Worm (Caenorhabditis elegans) whole organism, L1 larva: ENCODE data around the gene dpf-6.

Experiments
- C04F5.9 ChIP-seq: sonication (generic microtip); optimal IDR thresholded peaks from 2 replicates; lab custom pipeline; 2016; ENCODE audit warnings: missing genetic modification characterization, missing compliant biosample characterization
- C16A3.4 ChIP-seq: fragments of 150-350 bp; optimal IDR thresholded peaks from 2 replicates; lab custom pipeline; 2014; ENCODE audit warnings: missing biosample characterization, missing genetic modification characterization
- aha-1 ChIP-seq: fragments of 150-350 bp; optimal IDR thresholded peaks from 2 replicates; lab custom pipeline; 2014; ENCODE audit warnings: missing biosample characterization, missing genetic modification characterization
- alr-1 ChIP-seq: fragments of 200-800 bp; sonication (Bioruptor generic); optimal IDR thresholded peaks from 2 replicates; lab custom pipeline; 2018; ENCODE audit warnings: borderline replicate concordance, mild to moderate bottlenecking, missing genetic modification characterization, missing compliant biosample characterization
- aly-2 ChIP-seq: fragments of 150-350 bp; optimal IDR thresholded peaks from 2 replicates; lab custom pipeline; 2014; ENCODE audit warnings: missing biosample characterization, missing genetic modification characterization
- ceh-82 ChIP-seq, 3 experiments: fragments of 150-350 bp in 1 of 3; sonication (generic microtip) in 2 of 3; optimal IDR thresholded peaks; 2 replicates each; lab custom pipeline; 2014 to 2017; ENCODE audit warnings: missing biosample characterization in 3 of 3, missing genetic modification characterization in 3 of 3
- ceh-88 ChIP-seq: fragments of 200-800 bp; sonication (Bioruptor generic); IDR thresholded peaks from 2 replicates; pipeline ENCODE4 v1.3.6; 2022; ENCODE audit warnings: missing genetic modification characterization, missing compliant biosample characterization
- ceh-90 ChIP-seq: sonication (generic microtip); optimal IDR thresholded peaks from 2 replicates; lab custom pipeline; 2016; ENCODE audit warnings: missing genetic modification characterization, missing compliant biosample characterization
- efl-3 ChIP-seq: fragments of 200-800 bp; sonication (Bioruptor generic); optimal IDR thresholded peaks from 2 replicates; lab custom pipeline; 2018; ENCODE audit warnings: mild to moderate bottlenecking, missing genetic modification characterization, missing compliant biosample characterization
- egl-13 ChIP-seq: sonication (generic microtip); optimal IDR thresholded peaks from 2 replicates; lab custom pipeline; 2016; ENCODE audit warnings: missing genotype, missing genetic modification reagents, missing genetic modification characterization, missing compliant biosample characterization
- grh-1 ChIP-seq: fragments of 200-800 bp; sonication (Bioruptor generic); IDR thresholded peaks from 2 replicates; pipeline ENCODE4 v1.3.6; 2022; ENCODE audit warnings: missing genetic modification reagents, missing genetic modification characterization, missing compliant biosample characterization
- hlh-4 ChIP-seq: sonication (generic microtip); optimal IDR thresholded peaks from 2 replicates; lab custom pipeline; 2016; ENCODE audit warnings: mild to moderate bottlenecking, missing genetic modification characterization, missing compliant biosample characterization
- hpl-2 ChIP-seq: fragments of 150-350 bp; optimal IDR thresholded peaks from 2 replicates; lab custom pipeline; 2014; ENCODE audit warnings: missing biosample characterization, missing genetic modification reagents, missing genetic modification characterization
- isw-1 ChIP-seq: fragments of 200-800 bp; sonication (Bioruptor generic); IDR thresholded peaks from 2 replicates; pipeline ENCODE4 v1.3.6; 2022; ENCODE audit warnings: missing genetic modification characterization, missing compliant biosample characterization
- lin-13 ChIP-seq: fragments of 150-350 bp; optimal IDR thresholded peaks from 2 replicates; lab custom pipeline; 2014; ENCODE audit warnings: missing biosample characterization, missing genetic modification reagents, missing genetic modification characterization
- lin-39 ChIP-seq: fragments of 150-350 bp; optimal IDR thresholded peaks from 2 replicates; lab custom pipeline; 2014; ENCODE audit warnings: missing biosample characterization, missing genetic modification reagents, missing genetic modification characterization
- lir-3 ChIP-seq: sonication (generic microtip); optimal IDR thresholded peaks from 2 replicates; lab custom pipeline; 2016; ENCODE audit warnings: mild to moderate bottlenecking, missing genetic modification characterization, moderate library complexity, missing compliant biosample characterization; ENCODE audit not compliant: poor library complexity
- lsy-2 ChIP-seq, 2 experiments: fragments of 150-350 bp; optimal IDR thresholded peaks; 2 replicates each; lab custom pipeline; 2014; ENCODE audit warnings: missing biosample characterization in 2 of 2, missing genetic modification characterization in 2 of 2
- mab-9 ChIP-seq: fragments of 200-800 bp; sonication (Bioruptor generic); IDR thresholded peaks from 2 replicates; pipeline ENCODE4 v1.3.6; 2022; ENCODE audit warnings: missing genetic modification reagents, missing genetic modification characterization, missing compliant biosample characterization
- mep-1 ChIP-seq: fragments of 150-350 bp; optimal IDR thresholded peaks from 2 replicates; lab custom pipeline; 2014; ENCODE audit warnings: missing biosample characterization, missing genetic modification characterization
- nhr-12 ChIP-seq: sonication (generic microtip); optimal IDR thresholded peaks from 2 replicates; lab custom pipeline; 2017; ENCODE audit warnings: missing biosample characterization, missing genetic modification characterization
- nhr-19 ChIP-seq: fragments of 200-800 bp; sonication (Bioruptor generic); conservative IDR thresholded peaks from 2 replicates; pipeline ENCODE4 v1.3.6; 2022; ENCODE audit warnings: missing genetic modification characterization, missing compliant biosample characterization
- nhr-85 ChIP-seq: sonication (generic microtip); peaks from one replicate; lab custom pipeline; 2016; ENCODE audit warnings: missing genetic modification characterization, inconsistent platforms, missing compliant biosample characterization
- nhr-90 ChIP-seq: sonication (generic microtip); optimal IDR thresholded peaks from 2 replicates; lab custom pipeline; 2016; ENCODE audit warnings: mild to moderate bottlenecking, missing genetic modification characterization, missing compliant biosample characterization; ENCODE audit not compliant: poor library complexity
- pag-3 ChIP-seq: sonication (generic microtip); optimal IDR thresholded peaks from 2 replicates; lab custom pipeline; 2017; ENCODE audit warnings: missing genetic modification characterization, mild to moderate bottlenecking, missing compliant biosample characterization, antibody characterized with exemption, borderline replicate concordance; ENCODE audit not compliant: insufficient read depth
- pax-3 ChIP-seq: fragments of 200-800 bp; sonication (Bioruptor generic); optimal IDR thresholded peaks from 2 replicates; lab custom pipeline; 2018; ENCODE audit warnings: mild to moderate bottlenecking, missing genetic modification characterization, moderate library complexity, missing compliant biosample characterization
- rnt-1 ChIP-seq: sonication (generic microtip); optimal IDR thresholded peaks from 2 replicates; lab custom pipeline; 2016; ENCODE audit warnings: mild to moderate bottlenecking, missing genetic modification characterization, moderate library complexity, missing compliant biosample characterization
- snu-23 ChIP-seq: sonication (generic microtip); optimal IDR thresholded peaks from 2 replicates; lab custom pipeline; 2016; ENCODE audit warnings: missing genetic modification characterization, missing compliant biosample characterization
- sox-4 ChIP-seq: sonication (generic microtip); optimal IDR thresholded peaks from 2 replicates; lab custom pipeline; 2016; ENCODE audit warnings: missing genetic modification characterization, missing compliant biosample characterization
- sup-37 ChIP-seq: fragments of 200-800 bp; sonication (Bioruptor generic); optimal IDR thresholded peaks from 2 replicates; lab custom pipeline; 2018; ENCODE audit warnings: mild to moderate bottlenecking, missing genetic modification characterization, missing compliant biosample characterization
- tlp-1 ChIP-seq: fragments of 150-350 bp; optimal IDR thresholded peaks from 2 replicates; lab custom pipeline; 2014; ENCODE audit warnings: missing biosample characterization, missing genetic modification characterization
- unc-30 ChIP-seq: sonication (generic microtip); optimal IDR thresholded peaks from 2 replicates; lab custom pipeline; 2017; ENCODE audit warnings: missing biosample characterization, missing genetic modification characterization
- unc-62 ChIP-seq: fragments of 150-350 bp; optimal IDR thresholded peaks from 2 replicates; lab custom pipeline; 2014; ENCODE audit warnings: missing biosample characterization, missing genetic modification reagents, missing genetic modification characterization
- unc-86 ChIP-seq: sonication (generic microtip); optimal IDR thresholded peaks from 2 replicates; lab custom pipeline; 2016; ENCODE audit warnings: missing genetic modification characterization, missing compliant biosample characterization
- vab-15 ChIP-seq: sonication (generic microtip); optimal IDR thresholded peaks from 2 replicates; lab custom pipeline; 2017; ENCODE audit warnings: missing genotype, mild to moderate bottlenecking, missing genetic modification characterization, missing compliant biosample characterization
- zip-4 ChIP-seq: fragments of 200-800 bp; sonication (Bioruptor generic); optimal IDR thresholded peaks from 2 replicates; lab custom pipeline; 2018; ENCODE audit warnings: mild to moderate bottlenecking, missing genetic modification characterization, moderate library complexity, missing compliant biosample characterization
- ztf-11 ChIP-seq, 2 experiments: sonication (generic microtip); optimal IDR thresholded peaks; 2 replicates each; lab custom pipeline; 2016 to 2017; ENCODE audit warnings: missing genetic modification characterization in 2 of 2, missing biosample characterization in 1 of 2, missing compliant biosample characterization in 1 of 2
- ztf-4 ChIP-seq: fragments of 150-350 bp; optimal IDR thresholded peaks from 2 replicates; lab custom pipeline; 2014; ENCODE audit warnings: missing biosample characterization, missing genetic modification characterization

Gene dpf-6

ce11 chrIII:8044187-8044586 is 6.1 kb downstream of the dpf-6 start, which contains the start of gene K12H4.5:
Gene K12H4.5, plus strand, starts transcription at chrIII:8044487.
- TF ChIP-seq hlh-4 (tag; lab: Kevin White, UChicago) (no peak), egl-13 (tag; lab: Kevin White, UChicago) (no peak), sup-37 (no peak), vab-15 (tag; lab: Kevin White, UChicago) (no peak), C16A3.4 (tag; lab: Kevin White, UChicago) (no peak), nhr-12 (tag; lab: Kevin White, UChicago) (no peak), lir-3 (no peak), pag-3 (no peak), ztf-4 (tag; lab: Kevin White, UChicago) (no peak), efl-3 (GFP tag; lab: Kevin White, UChicago) (no peak), snu-23 (no peak)
- TF ChIP-seq, all 84 proteins: peak for 0

ce11 chrIII:8044717-8045116 is 6.7 kb downstream of the dpf-6 start, which contains the start of gene spcs-3:
Gene spcs-3, plus strand, starts transcription at chrIII:8045017.
- no peak for TF ChIP-seq grh-1 (GFP tag; lab: Robert Waterston, UW)
- TF ChIP-seq unc-86 (tag; lab: Kevin White, UChicago): no peak
- TF ChIP-seq sup-37: no peak
- no peak for TF ChIP-seq unc-62 (GFP tag; lab: Kevin White, UChicago)
- no peak for TF ChIP-seq tlp-1 (tag; lab: Kevin White, UChicago)
- TF ChIP-seq ceh-90: no peak
- no peak for TF ChIP-seq C04F5.9 (tag; lab: Kevin White, UChicago)
- TF ChIP-seq alr-1 (tag; lab: Kevin White, UChicago): no peak
- no peak for TF ChIP-seq nhr-85 (tag; lab: Kevin White, UChicago)
- TF ChIP-seq rnt-1: no peak
- no peak for TF ChIP-seq nhr-90
- no peak for TF ChIP-seq lin-39 (tag; lab: Kevin White, UChicago)
- TF ChIP-seq ceh-88 (GFP tag; lab: Robert Waterston, UW): no peak
- no peak for TF ChIP-seq ceh-82 (tag; optimal IDR thresholded peaks at IDR 0.05; lab: Kevin White, UChicago)
- no peak for TF ChIP-seq lin-13 (GFP tag; lab: Kevin White, UChicago)
- no peak for TF ChIP-seq mep-1 (tag; lab: Kevin White, UChicago)
- TF ChIP-seq, all 84 proteins: peak for 0

ce11 chrIII:8045734-8046133 is 7.7 kb downstream of the dpf-6 start, which contains the start of gene K12H4.3:
Gene K12H4.3, plus strand, starts transcription at chrIII:8046034.
- no peak for TF ChIP-seq hlh-4 (tag; lab: Kevin White, UChicago)
- TF ChIP-seq lin-39 (tag; lab: Kevin White, UChicago): no peak
- TF ChIP-seq ztf-11 (tag; optimal IDR thresholded peaks at IDR 0.05; lab: Kevin White, UChicago): no peak
- TF ChIP-seq hpl-2 (GFP tag; lab: Kevin White, UChicago): no peak
- no peak for TF ChIP-seq aly-2
- no peak for TF ChIP-seq ceh-88 (GFP tag; lab: Robert Waterston, UW)
- TF ChIP-seq zip-4 (GFP tag; lab: Kevin White, UChicago): no peak
- TF ChIP-seq aha-1 (tag; lab: Kevin White, UChicago): no peak
- no peak for TF ChIP-seq lir-3
- TF ChIP-seq C04F5.9 (tag; lab: Kevin White, UChicago): no peak
- no peak for TF ChIP-seq rnt-1
- TF ChIP-seq isw-1 (GFP tag; lab: Robert Waterston, UW): no peak
- no peak for TF ChIP-seq grh-1 (GFP tag; lab: Robert Waterston, UW)
- TF ChIP-seq mab-9 (GFP tag; lab: Robert Waterston, UW): no peak
- no peak for TF ChIP-seq nhr-19 (GFP tag; lab: Robert Waterston, UW)
- TF ChIP-seq lsy-2 (tag; optimal IDR thresholded peaks at IDR 0.05; lab: Kevin White, UChicago): no peak
- no peak for TF ChIP-seq sox-4 (tag; lab: Kevin White, UChicago)
- no peak for TF ChIP-seq unc-30
- no peak for TF ChIP-seq pax-3 (tag; lab: Kevin White, UChicago)
